Worm (Caenorhabditis elegans) whole organism, L4 larva: ENCODE measurements around the gene F16G10.8.

ENCODE experiments used
- aly-2 ChIP-seq: sonication (generic microtip); optimal IDR thresholded peaks from 2 replicates; lab custom pipeline; 2018; ENCODE audit warnings: missing biosample characterization, missing genetic modification characterization
- daf-16 ChIP-seq, 3 experiments: sonication (generic microtip); optimal IDR thresholded peaks; 2 replicates each; lab custom pipeline; 2016 to 2017; ENCODE audit warnings: missing genetic modification characterization in 3 of 3, missing genetic modification reagents in 3 of 3, mild to moderate bottlenecking in 2 of 3, missing compliant biosample characterization in 2 of 3, missing biosample characterization in 1 of 3, moderate library complexity in 1 of 3
- gei-8 ChIP-seq: fragments of 200-800 bp; sonication (Bioruptor generic); optimal IDR thresholded peaks from 2 replicates; lab custom pipeline; 2018; ENCODE audit warnings: mild to moderate bottlenecking, missing genetic modification characterization, missing compliant biosample characterization
- nhr-41 ChIP-seq: fragments of 200-800 bp; sonication (Bioruptor generic); IDR thresholded peaks from 2 replicates; pipeline ENCODE4 v1.3.6; 2022; ENCODE audit warnings: missing genetic modification reagents, missing genetic modification characterization, missing compliant biosample characterization
- unc-130 ChIP-seq: sonication (generic microtip); optimal IDR thresholded peaks from 2 replicates; lab custom pipeline; 2016; ENCODE audit warnings: missing genetic modification reagents, missing genetic modification characterization, missing compliant biosample characterization

ce11 chrII:2340974-2341373, 42.3 kb downstream of the F16G10.8 start:
- no peak for TF ChIP-seq daf-16 (GFP tag; optimal IDR thresholded peaks at IDR 0.05; lab: Kevin White, UChicago)
- TF ChIP-seq daf-16 (tag; optimal IDR thresholded peaks at IDR 0.05; lab: Kevin White, UChicago), result peak; percentile 17
- no peak for TF ChIP-seq nhr-41 (GFP tag; lab: Robert Waterston, UW)
- no peak for TF ChIP-seq aly-2 (tag; lab: Kevin White, UChicago)
- no peak for TF ChIP-seq unc-130 (GFP tag; lab: Kevin White, UChicago)
- TF ChIP-seq gei-8, result no peak
